Fruit fly (Drosophila melanogaster) whole organism, embryonic: ENCODE data around the gene Cubn.
A peak's percentile ranks its signal among the peaks of the same experiment; 100 is the strongest.

Experiments
- ATbp ChIP-seq: fragments of 200-800 bp; sonication (Bioruptor generic); optimal IDR thresholded peaks from 2 replicates; lab custom pipeline; 2017; ENCODE audit warnings: missing biosample characterization, mild to moderate bottlenecking, missing genetic modification characterization, missing genetic modification reagents
- Adf1 ChIP-seq: fragments of 200-800 bp; sonication (Bioruptor generic); IDR thresholded peaks from 2 replicates; pipeline ENCODE4 v1.3.6; 2022; ENCODE audit warnings: missing biosample characterization, missing genetic modification characterization
- Atf-2 ChIP-seq: fragments of 200-800 bp; sonication (Bioruptor generic); optimal IDR thresholded peaks from 2 replicates; lab custom pipeline; 2016; ENCODE audit warnings: missing biosample characterization, missing genetic modification characterization
- B-H2 ChIP-seq: fragments of 200-800 bp; sonication (Bioruptor generic); optimal IDR thresholded peaks from 2 replicates; lab custom pipeline; 2018; ENCODE audit warnings: missing biosample characterization, mild to moderate bottlenecking, missing genetic modification characterization
- CG1024 ChIP-seq: fragments of 200-800 bp; sonication (Bioruptor generic); IDR thresholded peaks from 2 replicates; pipeline ENCODE4 v1.3.6; 2022; ENCODE audit warnings: missing biosample characterization, missing genetic modification characterization
- CG10267 ChIP-seq: fragments of 200-800 bp; sonication (Bioruptor generic); optimal IDR thresholded peaks from 2 replicates; lab custom pipeline; 2018; ENCODE audit warnings: missing biosample characterization, mild to moderate bottlenecking, missing genetic modification characterization, moderate library complexity
- CG10321 ChIP-seq: fragments of 200-800 bp; sonication (Bioruptor generic); IDR thresholded peaks from 2 replicates; pipeline ENCODE4 v1.3.6; 2022; ENCODE audit warnings: missing biosample characterization, missing genetic modification characterization
- CG15073 ChIP-seq: fragments of 200-800 bp; sonication (Bioruptor generic); optimal IDR thresholded peaks from 2 replicates; lab custom pipeline; 2016; ENCODE audit warnings: missing biosample characterization, missing genetic modification characterization
- CG1832 ChIP-seq: fragments of 200-800 bp; sonication (Bioruptor generic); optimal IDR thresholded peaks from 2 replicates; lab custom pipeline; 2017; ENCODE audit warnings: missing biosample characterization, mild to moderate bottlenecking, missing genetic modification characterization, inconsistent platforms
- CG2712 ChIP-seq: fragments of 200-800 bp; optimal IDR thresholded peaks from 3 replicates; lab custom pipeline; 2019; ENCODE audit warnings: missing biosample characterization, mild to moderate bottlenecking, missing genetic modification characterization, moderate library complexity
- CG2875 ChIP-seq: fragments of 200-800 bp; sonication (Bioruptor generic); optimal IDR thresholded peaks from 2 replicates; lab custom pipeline; 2017; ENCODE audit warnings: missing biosample characterization, mild to moderate bottlenecking, missing genetic modification characterization, missing genetic modification reagents
- CG3838 ChIP-seq: fragments of 200-800 bp; sonication (Bioruptor generic); optimal IDR thresholded peaks from 3 replicates; lab custom pipeline; 2016; ENCODE audit warnings: missing biosample characterization, missing genetic modification characterization
- CG4282 ChIP-seq: fragments of 200-800 bp; sonication (Bioruptor generic); optimal IDR thresholded peaks from 2 replicates; lab custom pipeline; 2016; ENCODE audit warnings: missing biosample characterization, missing genetic modification characterization
- CG4404 ChIP-seq: fragments of 200-800 bp; sonication (Bioruptor generic); IDR thresholded peaks from 2 replicates; pipeline ENCODE4 v1.3.6; 2022; ENCODE audit warnings: missing biosample characterization, missing genetic modification characterization
- CG7271 ChIP-seq: fragments of 200-800 bp; sonication (Bioruptor generic); optimal IDR thresholded peaks from 2 replicates; lab custom pipeline; 2018; ENCODE audit warnings: missing biosample characterization, mild to moderate bottlenecking, missing genetic modification characterization, moderate library complexity
- CG7556 ChIP-seq: fragments of 200-800 bp; sonication (Bioruptor generic); optimal IDR thresholded peaks from 2 replicates; lab custom pipeline; 2017; ENCODE audit warnings: missing biosample characterization, mild to moderate bottlenecking, missing genetic modification characterization
- CG7839 ChIP-seq: fragments of 200-800 bp; sonication (Bioruptor generic); optimal IDR thresholded peaks from 3 replicates; lab custom pipeline; 2018; ENCODE audit warnings: missing biosample characterization, mild to moderate bottlenecking, missing genetic modification characterization, moderate library complexity
- CG8359 ChIP-seq: fragments of 200-800 bp; sonication (Bioruptor generic); optimal IDR thresholded peaks from 2 replicates; lab custom pipeline; 2017; ENCODE audit warnings: missing biosample characterization, mild to moderate bottlenecking, missing genetic modification characterization, borderline replicate concordance
- CG8765 ChIP-seq: fragments of 200-800 bp; sonication (Bioruptor generic); IDR thresholded peaks from 2 replicates; pipeline ENCODE4 v1.3.6; 2022; ENCODE audit warnings: missing biosample characterization, missing genetic modification characterization
- CG9215 ChIP-seq: fragments of 200-800 bp; sonication (Bioruptor generic); IDR thresholded peaks from 2 replicates; pipeline ENCODE4 v1.3.6; 2022; ENCODE audit warnings: missing biosample characterization, missing genetic modification characterization
- CG9932 ChIP-seq: fragments of 200-800 bp; sonication (Bioruptor generic); IDR thresholded peaks from 2 replicates; pipeline ENCODE4 v1.3.6; 2022; ENCODE audit warnings: missing biosample characterization, missing genetic modification characterization
- Fer2 ChIP-seq: fragments of 200-800 bp; sonication (Bioruptor generic); optimal IDR thresholded peaks from 2 replicates; lab custom pipeline; 2018; ENCODE audit warnings: missing biosample characterization, mild to moderate bottlenecking, missing genetic modification characterization, moderate library complexity
- Fer3 ChIP-seq: fragments of 200-800 bp; sonication (Bioruptor generic); optimal IDR thresholded peaks from 2 replicates; lab custom pipeline; 2018; ENCODE audit warnings: missing biosample characterization, mild to moderate bottlenecking, missing genetic modification characterization, moderate library complexity
- H15 ChIP-seq: fragments of 200-800 bp; sonication (Bioruptor generic); IDR thresholded peaks from 3 replicates; pipeline ENCODE4 v1.3.6; 2022; ENCODE audit warnings: missing biosample characterization, missing genetic modification characterization
- HLH54F ChIP-seq: fragments of 200-800 bp; sonication (Bioruptor generic); optimal IDR thresholded peaks from 3 replicates; lab custom pipeline; 2016; ENCODE audit warnings: missing biosample characterization, missing genetic modification characterization
- Jarid2 ChIP-seq: fragments of 200-800 bp; sonication (Bioruptor generic); optimal IDR thresholded peaks from 3 replicates; lab custom pipeline; 2017; ENCODE audit warnings: mild to moderate bottlenecking, missing biosample characterization, missing genetic modification reagents, missing genetic modification characterization
- Lim3 ChIP-seq: fragments of 200-800 bp; sonication (Bioruptor generic); IDR thresholded peaks from 2 replicates; pipeline ENCODE4 v1.3.6; 2022; ENCODE audit warnings: missing biosample characterization, missing genetic modification characterization
- MTF-1 ChIP-seq: fragments of 200-800 bp; sonication (Bioruptor generic); optimal IDR thresholded peaks from 2 replicates; lab custom pipeline; 2018; ENCODE audit warnings: missing biosample characterization, mild to moderate bottlenecking, missing genetic modification characterization, borderline replicate concordance
- Nf-YB ChIP-seq: fragments of 200-800 bp; sonication (Bioruptor generic); optimal IDR thresholded peaks from 3 replicates; lab custom pipeline; 2019; ENCODE audit warnings: missing biosample characterization, mild to moderate bottlenecking, missing genetic modification characterization, moderate library complexity
- Nf-YC ChIP-seq: fragments of 200-800 bp; optimal IDR thresholded peaks from 3 replicates; lab custom pipeline; 2019; ENCODE audit warnings: missing biosample characterization, mild to moderate bottlenecking, missing genetic modification characterization, moderate library complexity
- Rfx ChIP-seq: fragments of 200-800 bp; sonication (Bioruptor generic); IDR thresholded peaks from 2 replicates; pipeline ENCODE4 v1.3.6; 2022; ENCODE audit warnings: missing biosample characterization, missing genetic modification characterization
- Sry-δ ChIP-seq: fragments of 200-800 bp; sonication (Bioruptor generic); optimal IDR thresholded peaks from 2 replicates; lab custom pipeline; 2016; ENCODE audit warnings: missing biosample characterization, missing genetic modification characterization
- TFAM ChIP-seq: fragments of 200-800 bp; sonication (Bioruptor generic); optimal IDR thresholded peaks from 2 replicates; lab custom pipeline; 2017; ENCODE audit warnings: missing biosample characterization, missing genetic modification characterization, inconsistent platforms
- Taf1 ChIP-seq: fragments of 200-800 bp; sonication (Bioruptor generic); IDR thresholded peaks from 2 replicates; pipeline ENCODE4 v1.3.6; 2022; ENCODE audit warnings: missing biosample characterization, missing genetic modification characterization
- Trl ChIP-seq, 3 experiments: fragments of >200 bp in 2 of 3; fragments of 200-800 bp in 1 of 3; sonication (Bioruptor generic) in 1 of 3; optimal IDR thresholded peaks; 2 replicates in 1 of 3; 3 replicates in 2 of 3; lab custom pipeline; 2016 to 2017; ENCODE audit warnings: missing biosample characterization in 1 of 3, missing genetic modification characterization in 1 of 3
- YL-1 ChIP-seq: fragments of 200-800 bp; sonication (Bioruptor generic); optimal IDR thresholded peaks from 3 replicates; lab custom pipeline; 2017; ENCODE audit warnings: missing biosample characterization, mild to moderate bottlenecking, missing genetic modification characterization
- ash1 ChIP-seq: fragments of 200-800 bp; sonication (Bioruptor generic); optimal IDR thresholded peaks from 2 replicates; lab custom pipeline; 2018; ENCODE audit warnings: missing biosample characterization, mild to moderate bottlenecking, missing genetic modification characterization
- bigmax ChIP-seq: fragments of 200-800 bp; sonication (Bioruptor generic); optimal IDR thresholded peaks from 2 replicates; lab custom pipeline; 2018; ENCODE audit warnings: missing biosample characterization, mild to moderate bottlenecking, missing genetic modification characterization
- gcm2 ChIP-seq: fragments of 200-800 bp; sonication (Bioruptor generic); optimal IDR thresholded peaks from 2 replicates; lab custom pipeline; 2016; ENCODE audit warnings: missing biosample characterization, missing genetic modification characterization
- grau ChIP-seq: fragments of 200-800 bp; optimal IDR thresholded peaks from 3 replicates; lab custom pipeline; 2019; ENCODE audit warnings: missing biosample characterization, mild to moderate bottlenecking, missing genetic modification characterization, moderate library complexity
- jing ChIP-seq: fragments of 200-800 bp; sonication (Bioruptor generic); optimal IDR thresholded peaks from 2 replicates; lab custom pipeline; 2018; ENCODE audit warnings: missing biosample characterization, mild to moderate bottlenecking, missing genetic modification characterization
- kni ChIP-seq: fragments of 200-800 bp; sonication (Bioruptor generic); optimal IDR thresholded peaks from 3 replicates; lab custom pipeline; 2017; ENCODE audit warnings: mild to moderate bottlenecking, missing biosample characterization, missing genetic modification reagents, missing genetic modification characterization
- lab ChIP-seq: fragments of 200-800 bp; sonication (Bioruptor generic); optimal IDR thresholded peaks from 3 replicates; lab custom pipeline; 2017; ENCODE audit warnings: missing biosample characterization, missing genetic modification characterization, mild to moderate bottlenecking, moderate library complexity, missing genetic modification reagents
- maf-S ChIP-seq: fragments of 200-800 bp; sonication (Bioruptor generic); optimal IDR thresholded peaks from 2 replicates; lab custom pipeline; 2016; ENCODE audit warnings: missing biosample characterization, missing genetic modification characterization
- org-1 ChIP-seq: fragments of 200-800 bp; sonication (Bioruptor generic); optimal IDR thresholded peaks from 2 replicates; lab custom pipeline; 2017; ENCODE audit warnings: missing biosample characterization, missing genetic modification characterization
- p53 ChIP-seq: fragments of 200-800 bp; sonication (Bioruptor generic); optimal IDR thresholded peaks from 2 replicates; lab custom pipeline; 2016; ENCODE audit warnings: missing biosample characterization, missing genetic modification characterization
- pho ChIP-seq: fragments of 200-800 bp; sonication (Bioruptor generic); optimal IDR thresholded peaks from 2 replicates; lab custom pipeline; 2016; ENCODE audit warnings: missing biosample characterization, missing genetic modification characterization
- ro ChIP-seq: fragments of 200-800 bp; sonication (Bioruptor generic); IDR thresholded peaks from 2 replicates; pipeline ENCODE4 v1.3.6; 2022; ENCODE audit warnings: missing biosample characterization, missing genetic modification characterization
- row ChIP-seq: fragments of 200-800 bp; sonication (Bioruptor generic); IDR thresholded peaks from 3 replicates; pipeline ENCODE4 v1.3.6; 2022; ENCODE audit warnings: missing biosample characterization, missing genetic modification characterization
- scrt ChIP-seq: fragments of 200-800 bp; sonication (Bioruptor generic); optimal IDR thresholded peaks from 2 replicates; lab custom pipeline; 2018; ENCODE audit warnings: missing biosample characterization, mild to moderate bottlenecking, missing genetic modification characterization, moderate library complexity

Gene Cubn

DNA sequence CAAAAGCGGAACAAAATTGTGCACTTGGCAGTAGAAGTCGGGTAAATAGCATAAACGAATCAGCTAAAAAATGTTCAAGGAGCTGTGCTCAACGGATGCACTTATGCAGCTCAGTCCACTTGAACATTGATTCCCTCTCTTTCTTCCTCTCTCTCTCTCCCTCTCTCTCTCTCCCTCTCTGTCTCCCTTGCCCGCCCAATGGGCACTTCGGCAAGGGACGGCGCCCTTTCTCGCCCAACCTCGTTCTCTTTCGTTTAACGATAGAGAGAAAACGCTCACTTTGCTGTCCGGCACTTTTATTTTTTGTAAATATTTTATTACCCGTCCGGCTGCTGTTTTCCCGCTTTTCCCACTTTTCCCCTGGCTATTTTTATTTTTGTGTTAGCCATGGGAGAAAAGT is 26.7 kb downstream of the Cubn start:
- TF ChIP-seq ATbp (GFP tag; lab: Kevin White, UChicago) (no peak), CG9932 (GFP tag; lab: Robert Waterston, UW) (no peak), lab (GFP tag; lab: Kevin White, UChicago) (no peak), ro (GFP tag; lab: Robert Waterston, UW) (no peak), CG1832 (GFP tag; lab: Kevin White, UChicago) (peak; percentile 48), Trl (optimal IDR thresholded peaks at IDR 0.05; lab: Kevin White, UChicago) (peak in 1 of 2 experiments; percentile 8), Trl (GFP tag; optimal IDR thresholded peaks at IDR 0.05; lab: Kevin White, UChicago) (no peak), Sry-δ (GFP tag; lab: Kevin White, UChicago) (no peak), maf-S (GFP tag; lab: Kevin White, UChicago) (no peak), CG4282 (no peak), Nf-YC (tag; lab: Kevin White, UChicago) (peak; percentile 63), Adf1 (GFP tag; lab: Robert Waterston, UW) (no peak), CG7271 (tag; lab: Kevin White, UChicago) (no peak), CG1024 (GFP tag; lab: Robert Waterston, UW) (no peak), CG7556 (no peak), H15 (GFP tag; lab: Robert Waterston, UW) (no peak), HLH54F (GFP tag; lab: Kevin White, UChicago) (no peak), pho (GFP tag; lab: Kevin White, UChicago) (no peak), Fer3 (tag; lab: Kevin White, UChicago) (no peak), Atf-2 (no peak), MTF-1 (GFP tag; lab: Kevin White, UChicago) (no peak), kni (no peak), Nf-YB (peak; percentile 69), Jarid2 (GFP tag; lab: Kevin White, UChicago) (no peak), bigmax (GFP tag; lab: Kevin White, UChicago) (no peak), CG2712 (tag; lab: Kevin White, UChicago) (no peak), CG4404 (GFP tag; lab: Robert Waterston, UW) (no peak), CG10321 (GFP tag; lab: Robert Waterston, UW) (peak; percentile 58), CG2875 (GFP tag; lab: Kevin White, UChicago) (no peak), B-H2 (no peak), CG8765 (GFP tag; lab: Robert Waterston, UW) (no peak), jing (no peak), Taf1 (GFP tag; lab: Robert Waterston, UW) (no peak), scrt (no peak), gcm2 (no peak), CG9215 (GFP tag; lab: Robert Waterston, UW) (no peak), ash1 (GFP tag; lab: Kevin White, UChicago) (no peak), CG7839 (tag; lab: Kevin White, UChicago) (no peak), CG8359 (GFP tag; lab: Kevin White, UChicago) (no peak), row (0 out of 3 replicates have a peak, but pooled peaks have one; percentile 1), Lim3 (no peak), CG15073 (GFP tag; lab: Kevin White, UChicago) (no peak), grau (tag; lab: Kevin White, UChicago) (no peak), Rfx (no peak), YL-1 (GFP tag; lab: Kevin White, UChicago) (no peak), TFAM (GFP tag; lab: Kevin White, UChicago) (no peak), p53 (GFP tag; lab: Kevin White, UChicago) (no peak), CG3838 (GFP tag; lab: Kevin White, UChicago) (no peak), Fer2 (tag; lab: Kevin White, UChicago) (no peak), org-1 (GFP tag; lab: Kevin White, UChicago) (no peak), CG10267 (tag; lab: Kevin White, UChicago) (no peak)
- TF ChIP-seq, all 482 proteins: peak for 6
